Fruit fly (Drosophila melanogaster) whole organism, embryonic: Measurements from ENCODE around the gene tinc.

Experiments
- BEAF-32 ChIP-seq: fragments of 200-800 bp; sonication (Bioruptor generic); optimal IDR thresholded peaks from 3 replicates; lab custom pipeline; 2017; ENCODE audit warnings: missing biosample characterization, missing genetic modification characterization, mild to moderate bottlenecking, moderate library complexity, missing genetic modification reagents
- Bdp1 ChIP-seq: fragments of 200-800 bp; sonication (Bioruptor generic); optimal IDR thresholded peaks from 3 replicates; lab custom pipeline; 2016; ENCODE audit warnings: missing biosample characterization, missing genetic modification characterization
- Blimp-1 ChIP-seq: fragments of 200-800 bp; sonication (Bioruptor generic); optimal IDR thresholded peaks from 3 replicates; lab custom pipeline; 2018; ENCODE audit warnings: missing biosample characterization, missing genetic modification characterization, mild to moderate bottlenecking, moderate library complexity, missing genetic modification reagents
- CG10267 ChIP-seq: fragments of 200-800 bp; sonication (Bioruptor generic); optimal IDR thresholded peaks from 2 replicates; lab custom pipeline; 2018; ENCODE audit warnings: missing biosample characterization, mild to moderate bottlenecking, missing genetic modification characterization, moderate library complexity
- CG10979 ChIP-seq: fragments of 200-800 bp; sonication (Bioruptor generic); optimal IDR thresholded peaks from 2 replicates; lab custom pipeline; 2018; ENCODE audit warnings: missing biosample characterization, mild to moderate bottlenecking, missing genetic modification characterization, moderate library complexity
- CG11093 ChIP-seq: fragments of 200-800 bp; sonication (Bioruptor generic); IDR thresholded peaks from 3 replicates; pipeline ENCODE4 v1.3.6; 2022; ENCODE audit warnings: missing biosample characterization, missing genetic modification characterization
- CG12391 ChIP-seq: fragments of 200-800 bp; sonication (Bioruptor generic); optimal IDR thresholded peaks from 3 replicates; lab custom pipeline; 2018; ENCODE audit warnings: missing biosample characterization, mild to moderate bottlenecking, missing genetic modification characterization, moderate library complexity
- CG13287 ChIP-seq: fragments of 200-800 bp; sonication (Bioruptor generic); IDR thresholded peaks from 2 replicates; pipeline ENCODE4 v1.3.6; 2022; ENCODE audit warnings: missing biosample characterization, missing genetic modification characterization; ENCODE audit not compliant: partially characterized antibody
- CG14667 ChIP-seq: fragments of 200-800 bp; sonication (Bioruptor generic); IDR thresholded peaks from 2 replicates; pipeline ENCODE4 v1.3.6; 2022; ENCODE audit warnings: missing biosample characterization, missing genetic modification characterization
- CG1602 ChIP-seq: fragments of 200-800 bp; sonication (Bioruptor generic); optimal IDR thresholded peaks from 3 replicates; lab custom pipeline; 2016; ENCODE audit warnings: missing biosample characterization, missing genetic modification characterization
- CG16779 ChIP-seq: fragments of 200-800 bp; sonication (Bioruptor generic); IDR thresholded peaks from 2 replicates; pipeline ENCODE4 v1.3.6; 2022; ENCODE audit warnings: missing biosample characterization, missing genetic modification characterization
- CG17361 ChIP-seq: fragments of 200-800 bp; sonication (Bioruptor generic); IDR thresholded peaks from 3 replicates; pipeline ENCODE4 v1.3.6; 2022; ENCODE audit warnings: missing biosample characterization, missing genetic modification characterization
- CG17568 ChIP-seq: fragments of 200-800 bp; sonication (Bioruptor generic); optimal IDR thresholded peaks from 2 replicates; lab custom pipeline; 2018; ENCODE audit warnings: missing biosample characterization, mild to moderate bottlenecking, missing genetic modification characterization, moderate library complexity
- CG1792 ChIP-seq: fragments of 200-800 bp; sonication (Bioruptor generic); optimal IDR thresholded peaks from 2 replicates; lab custom pipeline; 2016; ENCODE audit warnings: missing biosample characterization, missing genetic modification characterization
- CG2712 ChIP-seq: fragments of 200-800 bp; optimal IDR thresholded peaks from 3 replicates; lab custom pipeline; 2019; ENCODE audit warnings: missing biosample characterization, mild to moderate bottlenecking, missing genetic modification characterization, moderate library complexity
- CG32772 ChIP-seq: fragments of 200-800 bp; sonication (Bioruptor generic); IDR thresholded peaks from 2 replicates; pipeline ENCODE4 v1.3.6; 2022; ENCODE audit warnings: missing biosample characterization, missing genetic modification characterization
- CG34224 ChIP-seq: fragments of 200-800 bp; sonication (Bioruptor generic); IDR thresholded peaks from 3 replicates; pipeline ENCODE4 v1.3.6; 2022; ENCODE audit warnings: missing biosample characterization, missing genetic modification characterization; ENCODE audit not compliant: partially characterized antibody
- CG42726 ChIP-seq: fragments of 200-800 bp; sonication (Bioruptor generic); IDR thresholded peaks from 2 replicates; pipeline ENCODE4 v1.3.6; 2022; ENCODE audit warnings: missing biosample characterization, missing genetic modification characterization; ENCODE audit not compliant: partially characterized antibody
- CG43689 ChIP-seq: fragments of 200-800 bp; sonication (Bioruptor generic); IDR thresholded peaks from 2 replicates; pipeline ENCODE4 v1.3.6; 2022; ENCODE audit warnings: missing biosample characterization, missing genetic modification characterization
- CG8089 ChIP-seq: fragments of 200-800 bp; sonication (Bioruptor generic); optimal IDR thresholded peaks from 3 replicates; lab custom pipeline; 2016; ENCODE audit warnings: missing biosample characterization, missing genetic modification characterization
- CG8944 ChIP-seq: fragments of 200-800 bp; sonication (Bioruptor generic); optimal IDR thresholded peaks from 3 replicates; lab custom pipeline; 2016; ENCODE audit warnings: missing biosample characterization, missing genetic modification characterization
- Camta ChIP-seq: fragments of 200-800 bp; sonication (Bioruptor generic); optimal IDR thresholded peaks from 2 replicates; lab custom pipeline; 2016; ENCODE audit warnings: missing biosample characterization, missing genetic modification characterization
- Dip2 ChIP-seq: fragments of 200-800 bp; sonication (Bioruptor generic); IDR thresholded peaks from 2 replicates; pipeline ENCODE4 v1.3.6; 2022; ENCODE audit warnings: missing biosample characterization, missing genetic modification characterization
- Drgx ChIP-seq: fragments of 200-800 bp; sonication (Bioruptor generic); IDR thresholded peaks from 2 replicates; pipeline ENCODE4 v1.3.6; 2022; ENCODE audit warnings: missing biosample characterization, missing genetic modification characterization
- Fer1 ChIP-seq: fragments of 200-800 bp; sonication (Bioruptor generic); optimal IDR thresholded peaks from 2 replicates; lab custom pipeline; 2017; ENCODE audit warnings: missing biosample characterization, mild to moderate bottlenecking, missing genetic modification characterization
- H15 ChIP-seq: fragments of 200-800 bp; sonication (Bioruptor generic); IDR thresholded peaks from 3 replicates; pipeline ENCODE4 v1.3.6; 2022; ENCODE audit warnings: missing biosample characterization, missing genetic modification characterization
- Hr51 ChIP-seq, 2 experiments: fragments of 200-800 bp; sonication (Bioruptor generic); optimal IDR thresholded peaks; 2 replicates in 1 of 2; 3 replicates in 1 of 2; lab custom pipeline; 2016 to 2018; ENCODE audit warnings: missing biosample characterization in 2 of 2, missing genetic modification characterization in 2 of 2, mild to moderate bottlenecking in 1 of 2, moderate library complexity in 1 of 2
- Hsf ChIP-seq: fragments of 200-800 bp; sonication (Bioruptor generic); optimal IDR thresholded peaks from 3 replicates; lab custom pipeline; 2016; ENCODE audit warnings: missing biosample characterization, missing genetic modification characterization
- Kr ChIP-seq: fragments of 200-800 bp; sonication (Bioruptor generic); optimal IDR thresholded peaks from 2 replicates; lab custom pipeline; 2017; ENCODE audit warnings: missing biosample characterization, mild to moderate bottlenecking, missing genetic modification characterization
- NFAT ChIP-seq: fragments of 200-800 bp; sonication (Bioruptor generic); IDR thresholded peaks from 2 replicates; pipeline ENCODE4 v1.3.6; 2022; ENCODE audit warnings: missing biosample characterization, missing genetic modification characterization
- Side ChIP-seq: fragments of 200-800 bp; sonication (Bioruptor generic); optimal IDR thresholded peaks from 2 replicates; lab custom pipeline; 2016; ENCODE audit warnings: missing biosample characterization, missing genetic modification characterization
- Taf1 ChIP-seq: fragments of 200-800 bp; sonication (Bioruptor generic); IDR thresholded peaks from 2 replicates; pipeline ENCODE4 v1.3.6; 2022; ENCODE audit warnings: missing biosample characterization, missing genetic modification characterization
- ato ChIP-seq: fragments of 200-800 bp; sonication (Bioruptor generic); IDR thresholded peaks from 2 replicates; pipeline ENCODE4 v1.3.6; 2022; ENCODE audit warnings: missing biosample characterization, missing genetic modification characterization; ENCODE audit not compliant: partially characterized antibody
- bigmax ChIP-seq: fragments of 200-800 bp; sonication (Bioruptor generic); optimal IDR thresholded peaks from 2 replicates; lab custom pipeline; 2018; ENCODE audit warnings: missing biosample characterization, mild to moderate bottlenecking, missing genetic modification characterization
- cg ChIP-seq: fragments of 200-800 bp; sonication (Bioruptor generic); optimal IDR thresholded peaks from 3 replicates; lab custom pipeline; 2019; ENCODE audit warnings: missing biosample characterization, mild to moderate bottlenecking, missing genetic modification characterization, moderate library complexity
- ci ChIP-seq: fragments of 200-800 bp; sonication (Bioruptor generic); IDR thresholded peaks from 3 replicates; pipeline ENCODE4 v1.3.6; 2022; ENCODE audit warnings: missing biosample characterization, missing genetic modification characterization
- dati ChIP-seq: fragments of 200-800 bp; sonication (Bioruptor generic); IDR thresholded peaks from 2 replicates; pipeline ENCODE4 v1.3.6; 2022; ENCODE audit warnings: missing biosample characterization, missing genetic modification characterization
- dmrt99B ChIP-seq: fragments of 200-800 bp; sonication (Bioruptor generic); optimal IDR thresholded peaks from 2 replicates; lab custom pipeline; 2018; ENCODE audit warnings: missing biosample characterization, mild to moderate bottlenecking, missing genetic modification characterization, moderate library complexity
- grn ChIP-seq: fragments of 200-800 bp; sonication (Bioruptor generic); optimal IDR thresholded peaks from 3 replicates; lab custom pipeline; 2017; ENCODE audit warnings: missing biosample characterization, missing genetic modification characterization
- her ChIP-seq: fragments of 200-800 bp; sonication (Bioruptor generic); optimal IDR thresholded peaks from 2 replicates; lab custom pipeline; 2016; ENCODE audit warnings: missing biosample characterization, missing genetic modification characterization
- inv ChIP-seq: fragments of 200-800 bp; sonication (Bioruptor generic); IDR thresholded peaks from 2 replicates; pipeline ENCODE4 v1.3.6; 2022; ENCODE audit warnings: missing biosample characterization, missing genetic modification characterization; ENCODE audit not compliant: partially characterized antibody
- jigr1 ChIP-seq: fragments of 200-800 bp; sonication (Bioruptor generic); IDR thresholded peaks from 3 replicates; pipeline ENCODE4 v1.3.6; 2022; ENCODE audit warnings: missing biosample characterization, missing genetic modification characterization
- kah ChIP-seq: fragments of 200-800 bp; sonication (Bioruptor generic); optimal IDR thresholded peaks from 2 replicates; lab custom pipeline; 2018; ENCODE audit warnings: missing biosample characterization, mild to moderate bottlenecking, missing genetic modification characterization
- mirr ChIP-seq: fragments of 200-800 bp; sonication (Bioruptor generic); optimal IDR thresholded peaks from 3 replicates; lab custom pipeline; 2018; ENCODE audit warnings: missing biosample characterization, mild to moderate bottlenecking, missing genetic modification characterization
- mld ChIP-seq: fragments of 200-800 bp; sonication (Bioruptor generic); IDR thresholded peaks from 3 replicates; pipeline ENCODE4 v1.3.6; 2022; ENCODE audit warnings: missing biosample characterization, missing genetic modification characterization; ENCODE audit not compliant: partially characterized antibody
- nerfin-1 ChIP-seq: fragments of 200-800 bp; sonication (Bioruptor generic); optimal IDR thresholded peaks from 3 replicates; lab custom pipeline; 2019; ENCODE audit warnings: missing biosample characterization, mild to moderate bottlenecking, missing genetic modification characterization, moderate library complexity
- peb ChIP-seq: fragments of 200-800 bp; sonication (Bioruptor generic); IDR thresholded peaks from 2 replicates; pipeline ENCODE4 v1.3.6; 2022; ENCODE audit warnings: missing biosample characterization, missing genetic modification characterization
- sqz ChIP-seq: fragments of 200-800 bp; sonication (Bioruptor generic); optimal IDR thresholded peaks from 3 replicates; lab custom pipeline; 2018; ENCODE audit warnings: missing biosample characterization, mild to moderate bottlenecking, missing genetic modification characterization
- stc ChIP-seq: fragments of 200-800 bp; sonication (Bioruptor generic); IDR thresholded peaks from 2 replicates; pipeline ENCODE4 v1.3.6; 2022; ENCODE audit warnings: missing biosample characterization, missing genetic modification characterization
- tap ChIP-seq: fragments of 200-800 bp; optimal IDR thresholded peaks from 3 replicates; lab custom pipeline; 2019; ENCODE audit warnings: missing biosample characterization, mild to moderate bottlenecking, missing genetic modification characterization, moderate library complexity
- trh ChIP-seq: fragments of 200-800 bp; sonication (Bioruptor generic); optimal IDR thresholded peaks from 2 replicates; lab custom pipeline; 2016; ENCODE audit warnings: missing biosample characterization, missing genetic modification characterization

tinc gene

DNA sequence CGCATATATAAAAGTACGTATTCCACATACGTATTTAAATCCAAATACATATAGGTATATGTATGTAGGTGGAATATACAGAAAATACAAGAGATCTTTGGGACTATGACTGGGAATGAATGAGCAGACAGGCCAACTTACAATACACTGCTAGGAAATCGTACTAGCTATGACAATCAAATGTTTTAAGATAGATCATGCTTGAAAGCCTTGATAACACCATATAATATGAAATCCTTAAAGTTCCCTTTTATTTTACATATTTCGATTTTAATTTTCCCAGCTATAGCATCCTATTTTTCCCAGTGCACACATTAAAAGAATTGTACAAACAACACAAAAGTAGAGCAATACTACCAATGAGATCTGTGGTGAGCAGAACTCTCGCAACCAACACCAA is 30.0 kb upstream of the tinc start (continued):
- TF ChIP-seq CG2712 (tag; lab: Kevin White, UChicago) = peak; percentile 87
- TF ChIP-seq Taf1 (GFP tag; lab: Robert Waterston, UW) = peak; percentile 89
- TF ChIP-seq peb (GFP tag; lab: Robert Waterston, UW) = peak; percentile 77
- peak; percentile 18 for TF ChIP-seq grn (GFP tag; lab: Kevin White, UChicago)
- peak; percentile 84 for TF ChIP-seq Blimp-1 (GFP tag; lab: Kevin White, UChicago)
- TF ChIP-seq nerfin-1 (tag; lab: Kevin White, UChicago) = peak; percentile 79
- peak; percentile 83 for TF ChIP-seq mirr (GFP tag; lab: Kevin White, UChicago)
- no peak for TF ChIP-seq CG13287 (GFP tag; lab: Robert Waterston, UW)
- TF ChIP-seq inv = no peak
- peak; percentile 76 for TF ChIP-seq CG16779 (GFP tag; lab: Robert Waterston, UW)
- peak; percentile 83 for TF ChIP-seq CG14667 (GFP tag; lab: Robert Waterston, UW)
- TF ChIP-seq CG17568 (GFP tag; lab: Kevin White, UChicago) = no peak
- TF ChIP-seq CG8944 (GFP tag; lab: Kevin White, UChicago) = peak; percentile 75
- TF ChIP-seq CG34224 = no peak
- peak; percentile 69 for TF ChIP-seq her (GFP tag; lab: Kevin White, UChicago)
- TF ChIP-seq CG8089 (GFP tag; lab: Kevin White, UChicago) = peak; percentile 40
- peak; percentile 49 for TF ChIP-seq trh (GFP tag; lab: Kevin White, UChicago)
- TF ChIP-seq dati = peak; percentile 62; the same call in 1 of the 2 replicates
- TF ChIP-seq Hsf (GFP tag; lab: Kevin White, UChicago) = peak; percentile 63
- TF ChIP-seq CG11093 (GFP tag; lab: Robert Waterston, UW) = peak; percentile 42; the same call in 2 of the 3 replicates
- TF ChIP-seq Fer1 (GFP tag; lab: Kevin White, UChicago) = peak; percentile 77
- peak; percentile 72 for TF ChIP-seq Camta
- peak; percentile 83 for TF ChIP-seq stc (GFP tag; lab: Robert Waterston, UW)
- TF ChIP-seq CG17361 = peak; percentile 81
- TF ChIP-seq Drgx (GFP tag; lab: Robert Waterston, UW) = peak; percentile 86
- TF ChIP-seq Kr (GFP tag; lab: Kevin White, UChicago) = no peak
- TF ChIP-seq jigr1 (GFP tag; lab: Robert Waterston, UW) = peak; percentile 40; the same call in 1 of the 3 replicates
- no peak for TF ChIP-seq mld (GFP tag; lab: Robert Waterston, UW)
- TF ChIP-seq CG12391 (tag; lab: Kevin White, UChicago) = peak; percentile 75
- TF ChIP-seq CG1602 (GFP tag; lab: Kevin White, UChicago) = peak; percentile 55
- TF ChIP-seq ato (GFP tag; lab: Robert Waterston, UW) = no peak
- peak; percentile 78 for TF ChIP-seq CG10979 (tag; lab: Kevin White, UChicago)
- peak; percentile 87 for TF ChIP-seq dmrt99B (tag; lab: Kevin White, UChicago)
- no peak for TF ChIP-seq CG42726 (GFP tag; lab: Robert Waterston, UW)
- TF ChIP-seq CG10267 (tag; lab: Kevin White, UChicago) = peak; percentile 66
- peak; percentile 81 for TF ChIP-seq kah (GFP tag; lab: Kevin White, UChicago)
- TF ChIP-seq Side (GFP tag; lab: Kevin White, UChicago) = peak; percentile 71
- TF ChIP-seq NFAT = peak; percentile 92
- TF ChIP-seq sqz (GFP tag; lab: Kevin White, UChicago) = peak; percentile 65
- TF ChIP-seq Dip2 (GFP tag; lab: Robert Waterston, UW) = no peak
- peak; percentile 65 for TF ChIP-seq CG43689 (GFP tag; lab: Robert Waterston, UW)
- TF ChIP-seq CG32772 = peak; percentile 89
- TF ChIP-seq BEAF-32 (GFP tag; lab: Kevin White, UChicago) = no peak
- TF ChIP-seq CG1792 (GFP tag; lab: Kevin White, UChicago) = peak; percentile 35
- peak; percentile 86 for TF ChIP-seq tap
- TF ChIP-seq cg (GFP tag; lab: Kevin White, UChicago) = peak; percentile 40
- peak; percentile 32 for TF ChIP-seq Bdp1 (GFP tag; lab: Kevin White, UChicago)
- peak; percentile 19 to 84 for TF ChIP-seq Hr51 (GFP tag; optimal IDR thresholded peaks at IDR 0.05; lab: Kevin White, UChicago)
- TF ChIP-seq ci (GFP tag; lab: Robert Waterston, UW) = peak; percentile 90
- peak; percentile 85 for TF ChIP-seq H15 (GFP tag; lab: Robert Waterston, UW)
- TF ChIP-seq bigmax = no peak
